Fruit fly (Drosophila melanogaster) whole organism, embryonic: Measurements from ENCODE around the gene CG34427.

Experiments
- Asciz ChIP-seq: fragments of 200-800 bp; sonication (Bioruptor generic); optimal IDR thresholded peaks from 2 replicates; lab custom pipeline; 2017; ENCODE audit warnings: missing biosample characterization, mild to moderate bottlenecking, missing genetic modification characterization, missing genetic modification reagents
- Atf3 ChIP-seq: fragments of 200-800 bp; sonication (Bioruptor generic); optimal IDR thresholded peaks from 3 replicates; lab custom pipeline; 2016; ENCODE audit warnings: missing biosample characterization, missing genetic modification characterization
- CG10274 ChIP-seq: fragments of 200-800 bp; sonication (Bioruptor generic); optimal IDR thresholded peaks from 3 replicates; lab custom pipeline; 2017; ENCODE audit warnings: missing biosample characterization, mild to moderate bottlenecking, missing genetic modification characterization
- CG11456 ChIP-seq: fragments of 200-800 bp; sonication (Bioruptor generic); IDR thresholded peaks from 3 replicates; pipeline ENCODE4 v1.3.6; 2022; ENCODE audit warnings: missing biosample characterization, missing genetic modification characterization
- CG1529 ChIP-seq: fragments of 200-800 bp; sonication (Bioruptor generic); optimal IDR thresholded peaks from 3 replicates; lab custom pipeline; 2018; ENCODE audit warnings: missing biosample characterization, missing genetic modification characterization
- CG17186 ChIP-seq: fragments of 200-800 bp; sonication (Bioruptor generic); optimal IDR thresholded peaks from 3 replicates; lab custom pipeline; 2017; ENCODE audit warnings: missing biosample characterization, missing genetic modification reagents, missing genetic modification characterization
- CG17328 ChIP-seq: fragments of 200-800 bp; sonication (Bioruptor generic); IDR thresholded peaks from 2 replicates; pipeline ENCODE4 v1.3.6; 2022; ENCODE audit warnings: missing biosample characterization, missing genetic modification characterization
- CG17385 ChIP-seq: fragments of 200-800 bp; sonication (Bioruptor generic); optimal IDR thresholded peaks from 3 replicates; lab custom pipeline; 2018; ENCODE audit warnings: missing biosample characterization, mild to moderate bottlenecking, missing genetic modification characterization
- CG17568 ChIP-seq: fragments of 200-800 bp; sonication (Bioruptor generic); optimal IDR thresholded peaks from 2 replicates; lab custom pipeline; 2018; ENCODE audit warnings: missing biosample characterization, mild to moderate bottlenecking, missing genetic modification characterization, moderate library complexity
- CG17912 ChIP-seq: fragments of 200-800 bp; sonication (Bioruptor generic); optimal IDR thresholded peaks from 2 replicates; lab custom pipeline; 2018; ENCODE audit warnings: missing biosample characterization, mild to moderate bottlenecking, missing genetic modification characterization
- CG2129 ChIP-seq: fragments of 200-800 bp; sonication (Bioruptor generic); IDR thresholded peaks from 2 replicates; pipeline ENCODE4 v1.3.6; 2022; ENCODE audit warnings: missing biosample characterization, missing genetic modification characterization; ENCODE audit not compliant: partially characterized antibody
- CG32767 ChIP-seq: fragments of 200-800 bp; sonication (Bioruptor generic); IDR thresholded peaks from 2 replicates; pipeline ENCODE4 v1.3.6; 2022; ENCODE audit warnings: missing biosample characterization, missing genetic modification characterization
- CG4617 ChIP-seq: fragments of 200-800 bp; sonication (Bioruptor generic); optimal IDR thresholded peaks from 3 replicates; lab custom pipeline; 2016; ENCODE audit warnings: missing biosample characterization, missing genetic modification characterization, borderline replicate concordance
- CG4820 ChIP-seq: fragments of 200-800 bp; sonication (Bioruptor generic); optimal IDR thresholded peaks from 3 replicates; lab custom pipeline; 2016; ENCODE audit warnings: missing biosample characterization, missing genetic modification characterization
- CG6272 ChIP-seq: fragments of 200-800 bp; sonication (Bioruptor generic); IDR thresholded peaks from 2 replicates; pipeline ENCODE4 v1.3.6; 2022; ENCODE audit warnings: missing biosample characterization, missing genetic modification characterization
- CG6689 ChIP-seq: fragments of 200-800 bp; sonication (Bioruptor generic); IDR thresholded peaks from 2 replicates; pipeline ENCODE4 v1.3.6; 2022; ENCODE audit warnings: missing biosample characterization, missing genetic modification characterization
- Camta ChIP-seq: fragments of 200-800 bp; sonication (Bioruptor generic); optimal IDR thresholded peaks from 2 replicates; lab custom pipeline; 2016; ENCODE audit warnings: missing biosample characterization, missing genetic modification characterization
- Dip2 ChIP-seq: fragments of 200-800 bp; sonication (Bioruptor generic); IDR thresholded peaks from 2 replicates; pipeline ENCODE4 v1.3.6; 2022; ENCODE audit warnings: missing biosample characterization, missing genetic modification characterization
- Doc2 ChIP-seq: fragments of 200-800 bp; sonication (Bioruptor generic); IDR thresholded peaks from 2 replicates; pipeline ENCODE4 v1.3.6; 2022; ENCODE audit warnings: missing biosample characterization, missing genetic modification characterization
- Dref ChIP-seq: fragments of 200-800 bp; sonication (Bioruptor generic); IDR thresholded peaks from 2 replicates; pipeline ENCODE4 v1.3.6; 2022; ENCODE audit warnings: missing biosample characterization, missing genetic modification characterization
- E2f2 ChIP-seq: fragments of 200-800 bp; sonication (Bioruptor generic); IDR thresholded peaks from 2 replicates; pipeline ENCODE4 v1.3.6; 2022; ENCODE audit warnings: missing biosample characterization, missing genetic modification characterization
- ERR ChIP-seq: fragments of 200-800 bp; sonication (Bioruptor generic); optimal IDR thresholded peaks from 2 replicates; lab custom pipeline; 2016; ENCODE audit warnings: missing biosample characterization, missing genetic modification characterization
- Eip74EF ChIP-seq, 2 experiments: fragments of 200-800 bp in 1 of 2; fragments of >200 bp in 1 of 2; sonication (Bioruptor generic) in 1 of 2; optimal IDR thresholded peaks; 2 replicates each; lab custom pipeline; 2017 to 2019; ENCODE audit warnings: missing biosample characterization in 2 of 2, missing genetic modification characterization in 2 of 2, mild to moderate bottlenecking in 1 of 2, moderate library complexity in 1 of 2
- HHEX ChIP-seq: fragments of 200-800 bp; sonication (Bioruptor generic); optimal IDR thresholded peaks from 3 replicates; lab custom pipeline; 2017; ENCODE audit warnings: missing biosample characterization, mild to moderate bottlenecking, missing genetic modification characterization, missing genetic modification reagents
- HmgD ChIP-seq: fragments of 200-800 bp; sonication (Bioruptor generic); optimal IDR thresholded peaks from 3 replicates; lab custom pipeline; 2016; ENCODE audit warnings: missing biosample characterization, missing genetic modification characterization
- Hmr ChIP-seq: fragments of 200-800 bp; sonication (Bioruptor generic); optimal IDR thresholded peaks from 3 replicates; lab custom pipeline; 2017; ENCODE audit warnings: mild to moderate bottlenecking, missing biosample characterization, missing genetic modification reagents, missing genetic modification characterization
- Hmx ChIP-seq: fragments of 200-800 bp; sonication (Bioruptor generic); optimal IDR thresholded peaks from 2 replicates; lab custom pipeline; 2016; ENCODE audit warnings: missing biosample characterization, missing genetic modification characterization
- Jarid2 ChIP-seq: fragments of 200-800 bp; sonication (Bioruptor generic); optimal IDR thresholded peaks from 3 replicates; lab custom pipeline; 2017; ENCODE audit warnings: mild to moderate bottlenecking, missing biosample characterization, missing genetic modification reagents, missing genetic modification characterization
- Nf-YB ChIP-seq: fragments of 200-800 bp; sonication (Bioruptor generic); optimal IDR thresholded peaks from 3 replicates; lab custom pipeline; 2019; ENCODE audit warnings: missing biosample characterization, mild to moderate bottlenecking, missing genetic modification characterization, moderate library complexity
- Six4 ChIP-seq: fragments of 200-800 bp; sonication (Bioruptor generic); optimal IDR thresholded peaks from 2 replicates; lab custom pipeline; 2016; ENCODE audit warnings: missing biosample characterization, missing genetic modification characterization
- Trl ChIP-seq, 3 experiments: fragments of >200 bp in 2 of 3; fragments of 200-800 bp in 1 of 3; sonication (Bioruptor generic) in 1 of 3; optimal IDR thresholded peaks; 2 replicates in 1 of 3; 3 replicates in 2 of 3; lab custom pipeline; 2016 to 2017; ENCODE audit warnings: missing biosample characterization in 1 of 3, missing genetic modification characterization in 1 of 3
- al ChIP-seq: fragments of 200-800 bp; sonication (Bioruptor generic); IDR thresholded peaks from 2 replicates; pipeline ENCODE4 v1.3.6; 2022; ENCODE audit warnings: missing biosample characterization, missing genetic modification characterization
- ap ChIP-seq: fragments of 200-800 bp; sonication (Bioruptor generic); IDR thresholded peaks from 2 replicates; pipeline ENCODE4 v1.3.6; 2022; ENCODE audit warnings: missing biosample characterization, missing genetic modification characterization
- az2 ChIP-seq: fragments of 200-800 bp; sonication (Bioruptor generic); optimal IDR thresholded peaks from 3 replicates; lab custom pipeline; 2016; ENCODE audit warnings: missing biosample characterization, missing genetic modification characterization
- bbx ChIP-seq: fragments of 200-800 bp; sonication (Bioruptor generic); IDR thresholded peaks from 2 replicates; pipeline ENCODE4 v1.3.6; 2022; ENCODE audit warnings: missing biosample characterization, missing genetic modification characterization; ENCODE audit not compliant: partially characterized antibody
- bcd ChIP-seq: fragments of 200-800 bp; sonication (Bioruptor generic); optimal IDR thresholded peaks from 2 replicates; lab custom pipeline; 2017; ENCODE audit warnings: missing biosample characterization, mild to moderate bottlenecking, missing genetic modification characterization
- br ChIP-seq: fragments of >200 bp; optimal IDR thresholded peaks from 2 replicates; lab custom pipeline; 2017
- ci ChIP-seq: fragments of 200-800 bp; sonication (Bioruptor generic); IDR thresholded peaks from 3 replicates; pipeline ENCODE4 v1.3.6; 2022; ENCODE audit warnings: missing biosample characterization, missing genetic modification characterization
- dan ChIP-seq: fragments of 200-800 bp; sonication (Bioruptor generic); IDR thresholded peaks from 2 replicates; pipeline ENCODE4 v1.3.6; 2022; ENCODE audit warnings: missing biosample characterization, missing genetic modification characterization
- disco-r ChIP-seq: fragments of 200-800 bp; sonication (Bioruptor generic); optimal IDR thresholded peaks from 2 replicates; lab custom pipeline; 2016; ENCODE audit warnings: missing biosample characterization, missing genetic modification characterization
- gsb-n ChIP-seq: fragments of 200-800 bp; sonication (Bioruptor generic); optimal IDR thresholded peaks from 3 replicates; lab custom pipeline; 2018; ENCODE audit warnings: missing biosample characterization, mild to moderate bottlenecking, missing genetic modification characterization
- her ChIP-seq: fragments of 200-800 bp; sonication (Bioruptor generic); optimal IDR thresholded peaks from 2 replicates; lab custom pipeline; 2016; ENCODE audit warnings: missing biosample characterization, missing genetic modification characterization
- klu ChIP-seq: fragments of 200-800 bp; sonication (Bioruptor generic); IDR thresholded peaks from 2 replicates; pipeline ENCODE4 v1.3.6; 2022; ENCODE audit warnings: missing biosample characterization, missing genetic modification characterization
- knrl ChIP-seq: fragments of 200-800 bp; sonication (Bioruptor generic); IDR thresholded peaks from 3 replicates; pipeline ENCODE4 v1.3.6; 2022; ENCODE audit warnings: missing biosample characterization, missing genetic modification characterization; ENCODE audit not compliant: partially characterized antibody
- luna ChIP-seq: fragments of 200-800 bp; sonication (Bioruptor generic); optimal IDR thresholded peaks from 2 replicates; lab custom pipeline; 2016; ENCODE audit warnings: missing biosample characterization, missing genetic modification characterization
- org-1 ChIP-seq: fragments of 200-800 bp; sonication (Bioruptor generic); optimal IDR thresholded peaks from 2 replicates; lab custom pipeline; 2017; ENCODE audit warnings: missing biosample characterization, missing genetic modification characterization
- sens-2 ChIP-seq: fragments of 200-800 bp; sonication (Bioruptor generic); IDR thresholded peaks from 2 replicates; pipeline ENCODE4 v1.3.6; 2022; ENCODE audit warnings: missing biosample characterization, missing genetic modification characterization
- twi ChIP-seq: fragments of 200-800 bp; optimal IDR thresholded peaks from 2 replicates; lab custom pipeline; 2019; ENCODE audit warnings: missing biosample characterization, mild to moderate bottlenecking, missing genetic modification characterization, moderate library complexity
- usp ChIP-seq: fragments of >200 bp; optimal IDR thresholded peaks from 2 replicates; lab custom pipeline; 2017; ENCODE audit warnings: missing biosample characterization, missing genetic modification characterization
- zen ChIP-seq: fragments of 200-800 bp; sonication (Bioruptor generic); optimal IDR thresholded peaks from 3 replicates; lab custom pipeline; 2018; ENCODE audit warnings: missing biosample characterization, mild to moderate bottlenecking, missing genetic modification characterization, moderate library complexity

CG34427 gene

DNA sequence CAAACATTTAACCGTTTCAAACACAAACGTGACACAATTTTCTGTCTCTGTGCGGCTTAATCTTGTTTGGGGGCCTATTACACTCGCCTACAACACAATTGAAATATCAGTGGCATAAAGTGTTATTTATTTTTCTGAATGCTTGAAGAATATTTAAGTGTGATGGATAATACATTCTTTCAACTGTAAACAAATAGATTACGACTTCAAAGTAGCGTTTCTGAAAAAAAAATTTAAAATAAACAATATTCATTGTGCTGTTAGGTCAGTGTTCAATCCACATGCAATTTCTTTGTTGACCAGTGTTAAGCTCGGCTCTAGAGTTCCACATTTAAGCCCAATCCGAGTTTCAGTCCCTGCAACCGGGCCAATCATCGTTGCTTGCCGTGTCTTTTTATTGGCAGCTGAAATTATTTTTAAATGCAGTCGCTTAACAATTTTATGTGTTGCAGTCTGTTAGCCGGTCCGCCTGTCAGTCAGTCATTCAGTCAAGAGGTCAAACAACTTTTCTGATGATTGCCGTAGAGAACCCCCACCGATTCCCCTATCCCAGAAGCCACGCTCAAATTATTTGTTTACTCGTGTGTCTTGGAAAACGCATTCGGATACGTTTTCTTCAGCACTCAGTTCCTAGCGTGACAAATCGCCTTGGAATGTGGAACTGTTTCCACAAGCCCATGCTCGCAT is 31.4 kb upstream of the CG34427 start (continued):
- TF ChIP-seq E2f2 (GFP tag; lab: Robert Waterston, UW) = peak; percentile 63; the same call in 1 of the 2 replicates
- peak; percentile 47 for TF ChIP-seq org-1 (GFP tag; lab: Kevin White, UChicago)
- TF ChIP-seq dan (GFP tag; lab: Robert Waterston, UW) = no peak
- TF ChIP-seq ERR = peak; percentile 3
- peak; percentile 8 for TF ChIP-seq HHEX (GFP tag; lab: Kevin White, UChicago)
- TF ChIP-seq br = no peak
- TF ChIP-seq CG6272 = peak; percentile 70
- TF ChIP-seq al (GFP tag; lab: Robert Waterston, UW) = no peak
- peak; percentile 33 for TF ChIP-seq Jarid2 (GFP tag; lab: Kevin White, UChicago)
- TF ChIP-seq ap (GFP tag; lab: Robert Waterston, UW) = peak; percentile 54
- TF ChIP-seq Dip2 = no peak
- no peak for TF ChIP-seq Hmx (GFP tag; lab: Kevin White, UChicago)
- TF ChIP-seq bbx (GFP tag; lab: Robert Waterston, UW) = no peak
- TF ChIP-seq HmgD = no peak
- no peak for TF ChIP-seq Trl (optimal IDR thresholded peaks at IDR 0.05; lab: Kevin White, UChicago)
- TF ChIP-seq Trl (GFP tag; optimal IDR thresholded peaks at IDR 0.05; lab: Kevin White, UChicago) = peak; percentile 7
- TF ChIP-seq klu (GFP tag; lab: Robert Waterston, UW) = 0 out of 2 replicates have a peak, but pooled peaks have one; percentile 17
- TF ChIP-seq CG4617 (GFP tag; lab: Kevin White, UChicago) = peak; percentile 16
- no peak for TF ChIP-seq CG2129 (GFP tag; lab: Robert Waterston, UW)
- peak; percentile 26 for TF ChIP-seq Hmr (GFP tag; lab: Kevin White, UChicago)
- TF ChIP-seq CG10274 (GFP tag; lab: Kevin White, UChicago) = no peak
- peak; percentile 72 for TF ChIP-seq az2
- no peak for TF ChIP-seq CG17186
- TF ChIP-seq disco-r (GFP tag; lab: Kevin White, UChicago) = no peak
- TF ChIP-seq luna (GFP tag; lab: Kevin White, UChicago) = no peak
- peak; percentile 76 for TF ChIP-seq CG1529 (GFP tag; lab: Kevin White, UChicago)
- peak; percentile 77 for TF ChIP-seq Asciz (GFP tag; lab: Kevin White, UChicago)
- TF ChIP-seq Camta (GFP tag; lab: Kevin White, UChicago) = peak; percentile 8
- 0 out of 3 replicates have a peak, but pooled peaks have one; percentile 7 for TF ChIP-seq knrl (GFP tag; lab: Robert Waterston, UW)
- peak; percentile 60 for TF ChIP-seq bcd
- TF ChIP-seq Dref = no peak
- peak; percentile 76 for TF ChIP-seq CG17328 (GFP tag; lab: Robert Waterston, UW)
- TF ChIP-seq zen (tag; lab: Kevin White, UChicago) = no peak
- no peak for TF ChIP-seq Doc2 (GFP tag; lab: Robert Waterston, UW)
- peak; percentile 80 for TF ChIP-seq gsb-n (tag; lab: Kevin White, UChicago)
- peak; percentile 39 for TF ChIP-seq Six4
- TF ChIP-seq Atf3 (GFP tag; lab: Kevin White, UChicago) = peak; percentile 26
- peak; percentile 71 for TF ChIP-seq CG17385 (GFP tag; lab: Kevin White, UChicago)
- peak in 1 of 2 experiments; percentile 77 for TF ChIP-seq Eip74EF (GFP tag; optimal IDR thresholded peaks at IDR 0.05; lab: Kevin White, UChicago)
- no peak for TF ChIP-seq CG17912 (GFP tag; lab: Kevin White, UChicago)
- peak; percentile 62 for TF ChIP-seq CG4820 (GFP tag; lab: Kevin White, UChicago)
- peak; percentile 61 for TF ChIP-seq twi (tag; lab: Kevin White, UChicago)
- no peak for TF ChIP-seq her (GFP tag; lab: Kevin White, UChicago)
- peak; percentile 82 for TF ChIP-seq ci (GFP tag; lab: Robert Waterston, UW)
- TF ChIP-seq CG6689 (GFP tag; lab: Robert Waterston, UW) = peak; percentile 78
- peak; percentile 68 for TF ChIP-seq CG32767 (GFP tag; lab: Robert Waterston, UW)
- TF ChIP-seq CG11456 (GFP tag; lab: Robert Waterston, UW) = 0 out of 3 replicates have a peak, but pooled peaks have one; percentile 42
- peak; percentile 68 for TF ChIP-seq CG17568 (GFP tag; lab: Kevin White, UChicago)
- peak; percentile 34; the same call in 1 of the 2 replicates for TF ChIP-seq sens-2
- TF ChIP-seq usp (GFP tag; lab: Kevin White, UChicago) = no peak
- TF ChIP-seq Nf-YB (GFP tag; lab: Kevin White, UChicago) = peak; percentile 70
